Worm (Caenorhabditis elegans) whole organism, young adult: ENCODE measurements around the gene snb-1.

Experiments
- nhr-27 ChIP-seq: fragments of 200-800 bp; sonication (Bioruptor generic); optimal IDR thresholded peaks from 2 replicates; lab custom pipeline; 2018; ENCODE audit warnings: mild to moderate bottlenecking, missing genetic modification characterization, moderate library complexity, missing compliant biosample characterization
- pha-4 ChIP-seq: fragments of 150-350 bp; sonication (generic microtip); optimal IDR thresholded peaks from 2 replicates; lab custom pipeline; 2014; ENCODE audit warnings: missing biosample characterization, missing genetic modification reagents, missing genetic modification characterization
- snpc-1.3 ChIP-seq: sonication (generic microtip); optimal IDR thresholded peaks from 2 replicates; lab custom pipeline; 2017; ENCODE audit warnings: missing genetic modification characterization, mild to moderate bottlenecking, missing compliant biosample characterization, antibody characterized with exemption, moderate library complexity, missing genotype, missing genetic modification reagents; ENCODE audit not compliant: insufficient read depth

DNA sequence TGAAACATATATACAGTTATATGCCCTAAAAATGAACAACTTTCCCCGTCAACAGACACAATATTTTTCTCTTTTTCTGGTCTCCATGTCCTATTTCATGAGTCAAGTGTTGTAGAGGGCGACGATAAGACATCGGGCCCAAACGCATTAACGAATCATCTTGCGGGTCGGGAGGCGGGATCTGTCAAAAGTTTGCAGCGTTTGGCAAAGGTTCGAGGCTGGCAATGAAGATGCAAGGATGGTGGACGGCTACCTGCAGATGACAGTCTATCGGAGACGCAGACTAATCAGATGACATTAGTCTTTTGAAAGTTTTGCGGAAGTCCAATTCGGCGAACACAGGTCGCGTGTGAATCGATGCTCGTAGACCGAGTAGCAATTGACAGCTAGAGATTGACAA is 35.5 kb downstream of the snb-1 start:
- no peak for TF ChIP-seq nhr-27
- TF ChIP-seq snpc-1.3 = no peak
- no peak for TF ChIP-seq pha-4
